Worm (Caenorhabditis elegans) whole organism, young adult: ENCODE measurements around the gene ephx-1.

Source experiments
- B0261.1 ChIP-seq: sonication (generic microtip); optimal IDR thresholded peaks from 2 replicates; lab custom pipeline; 2016; ENCODE audit warnings: mild to moderate bottlenecking, missing genetic modification characterization, moderate library complexity, missing compliant biosample characterization
- B0336.3 ChIP-seq: fragments of 200-800 bp; sonication (Bioruptor generic); IDR thresholded peaks from 2 replicates; pipeline ENCODE4 v1.3.6; 2022; ENCODE audit warnings: missing genetic modification characterization, missing compliant biosample characterization
- F52B5.7 ChIP-seq: sonication (generic microtip); optimal IDR thresholded peaks from 2 replicates; lab custom pipeline; 2016; ENCODE audit warnings: mild to moderate bottlenecking, missing genetic modification characterization, missing compliant biosample characterization
- F55B11.4 ChIP-seq: sonication (generic microtip); optimal IDR thresholded peaks from 2 replicates; lab custom pipeline; 2016; ENCODE audit warnings: missing compliant biosample characterization, missing genetic modification characterization, borderline replicate concordance; ENCODE audit not compliant: insufficient read depth
- F57A8.1 ChIP-seq: fragments of 200-800 bp; sonication (Bioruptor generic); optimal IDR thresholded peaks from 2 replicates; lab custom pipeline; 2018; ENCODE audit warnings: mild to moderate bottlenecking, missing genetic modification characterization, moderate library complexity, missing compliant biosample characterization
- K12H6.12 ChIP-seq: fragments of 200-800 bp; sonication (Bioruptor generic); optimal IDR thresholded peaks from 2 replicates; lab custom pipeline; 2018; ENCODE audit warnings: mild to moderate bottlenecking, missing genetic modification characterization, missing compliant biosample characterization
- T26A5.8 ChIP-seq: sonication (generic microtip); optimal IDR thresholded peaks from 2 replicates; lab custom pipeline; 2016; ENCODE audit warnings: missing genetic modification characterization, missing compliant biosample characterization
- Y53G8AR.9 ChIP-seq: fragments of 200-800 bp; sonication (Bioruptor generic); conservative IDR thresholded peaks from 2 replicates; pipeline ENCODE4 v1.3.6; 2022; ENCODE audit warnings: missing genetic modification reagents, missing genetic modification characterization, missing compliant biosample characterization
- Y79H2A.3 ChIP-seq: fragments of 200-800 bp; sonication (Bioruptor generic); conservative IDR thresholded peaks from 2 replicates; pipeline ENCODE4 v1.3.6; 2022; ENCODE audit warnings: missing genetic modification reagents, missing genetic modification characterization, missing compliant biosample characterization
- ZK185.1 ChIP-seq: sonication (generic microtip); optimal IDR thresholded peaks from 2 replicates; lab custom pipeline; 2016; ENCODE audit warnings: mild to moderate bottlenecking, missing genetic modification characterization, missing compliant biosample characterization; ENCODE audit not compliant: poor library complexity, severe bottlenecking
- akir-1 ChIP-seq: fragments of 200-800 bp; sonication (Bioruptor generic); optimal IDR thresholded peaks from 2 replicates; lab custom pipeline; 2018; ENCODE audit warnings: mild to moderate bottlenecking, missing genetic modification characterization, moderate library complexity, missing compliant biosample characterization
- ama-1 ChIP-seq, 3 experiments: fragments of 150-350 bp in 1 of 3; sonication (generic microtip) in 2 of 3; optimal IDR thresholded peaks; 2 replicates each; lab custom pipeline; 2014 to 2018; ENCODE audit warnings: missing biosample characterization in 2 of 3, missing genetic modification characterization in 2 of 3, missing genetic modification reagents in 2 of 3
- aptf-2 ChIP-seq: fragments of 200-800 bp; sonication (Bioruptor generic); conservative IDR thresholded peaks from 2 replicates; pipeline ENCODE4 v1.3.6; 2022; ENCODE audit warnings: missing genetic modification reagents, missing genetic modification characterization, missing compliant biosample characterization
- aptf-3 ChIP-seq: fragments of 200-800 bp; sonication (Bioruptor generic); IDR thresholded peaks from 2 replicates; pipeline ENCODE4 v1.3.6; 2022; ENCODE audit warnings: missing genetic modification characterization, missing compliant biosample characterization
- athp-1 ChIP-seq: sonication (generic microtip); optimal IDR thresholded peaks from 2 replicates; lab custom pipeline; 2017; ENCODE audit warnings: mild to moderate bottlenecking, missing genetic modification characterization, missing compliant biosample characterization
- attf-5 ChIP-seq: fragments of 200-800 bp; sonication (Bioruptor generic); optimal IDR thresholded peaks from 2 replicates; lab custom pipeline; 2018; ENCODE audit warnings: mild to moderate bottlenecking, missing genetic modification characterization, missing compliant biosample characterization
- attf-6 ChIP-seq: fragments of 200-800 bp; sonication (Bioruptor generic); IDR thresholded peaks from 2 replicates; pipeline ENCODE4 v1.3.6; 2022; ENCODE audit warnings: missing genetic modification reagents, missing genetic modification characterization, missing compliant biosample characterization
- ceh-27 ChIP-seq: fragments of 200-800 bp; sonication (Bioruptor generic); optimal IDR thresholded peaks from 2 replicates; lab custom pipeline; 2018; ENCODE audit warnings: mild to moderate bottlenecking, missing genetic modification characterization, moderate library complexity, missing compliant biosample characterization
- ceh-40 ChIP-seq: fragments of 200-800 bp; sonication (Bioruptor generic); IDR thresholded peaks from 2 replicates; pipeline ENCODE4 v1.3.6; 2022; ENCODE audit warnings: missing genetic modification characterization, missing compliant biosample characterization
- ceh-91 ChIP-seq: fragments of 200-800 bp; sonication (Bioruptor generic); IDR thresholded peaks from 2 replicates; pipeline ENCODE4 v1.3.6; 2022; ENCODE audit warnings: missing genetic modification reagents, missing genetic modification characterization, missing compliant biosample characterization
- chd-7 ChIP-seq: sonication (generic microtip); optimal IDR thresholded peaks from 2 replicates; lab custom pipeline; 2016; ENCODE audit warnings: mild to moderate bottlenecking, missing genetic modification characterization, moderate library complexity, missing compliant biosample characterization
- dox-1 ChIP-seq: fragments of 200-800 bp; sonication (Bioruptor generic); IDR thresholded peaks from 2 replicates; pipeline ENCODE4 v1.3.6; 2022; ENCODE audit warnings: missing genetic modification reagents, missing genetic modification characterization, missing compliant biosample characterization
- dpff-1 ChIP-seq: sonication (generic microtip); optimal IDR thresholded peaks from 2 replicates; lab custom pipeline; 2017; ENCODE audit warnings: mild to moderate bottlenecking, missing genetic modification characterization, missing compliant biosample characterization
- dpl-1 ChIP-seq: fragments of 150-350 bp; optimal IDR thresholded peaks from 2 replicates; lab custom pipeline; 2014; ENCODE audit warnings: missing biosample characterization, missing genetic modification reagents, missing genetic modification characterization
- egl-18 ChIP-seq: fragments of 200-800 bp; sonication (Bioruptor generic); IDR thresholded peaks from 2 replicates; pipeline ENCODE4 v1.3.6; 2022; ENCODE audit warnings: missing genetic modification reagents, missing genetic modification characterization, missing compliant biosample characterization
- him-1 ChIP-seq: sonication (generic microtip); optimal IDR thresholded peaks from 2 replicates; lab custom pipeline; 2016; ENCODE audit warnings: missing genotype, missing genetic modification reagents, missing genetic modification characterization, missing compliant biosample characterization
- hlh-12 ChIP-seq: sonication (generic microtip); optimal IDR thresholded peaks from 2 replicates; lab custom pipeline; 2016; ENCODE audit warnings: missing genetic modification characterization, missing compliant biosample characterization
- lag-1 ChIP-seq: fragments of 200-800 bp; sonication (Bioruptor generic); IDR thresholded peaks from 2 replicates; pipeline ENCODE4 v1.3.6; 2022; ENCODE audit warnings: missing genetic modification reagents, missing genetic modification characterization, missing compliant biosample characterization
- let-607 ChIP-seq, 2 experiments: fragments of 200-800 bp in 1 of 2; sonication (Bioruptor generic) in 1 of 2; sonication (generic microtip) in 1 of 2; optimal IDR thresholded peaks; 2 replicates each; lab custom pipeline; 2016 to 2018; ENCODE audit warnings: mild to moderate bottlenecking in 2 of 2, missing compliant biosample characterization in 2 of 2, missing genetic modification characterization in 2 of 2, moderate library complexity in 2 of 2, missing genotype in 1 of 2
- lir-1 ChIP-seq: fragments of 200-800 bp; sonication (Bioruptor generic); conservative IDR thresholded peaks from 2 replicates; pipeline ENCODE4 v1.3.6; 2022; ENCODE audit warnings: missing genetic modification reagents, missing genetic modification characterization, missing compliant biosample characterization
- lsy-27 ChIP-seq: sonication (generic microtip); optimal IDR thresholded peaks from 2 replicates; lab custom pipeline; 2017; ENCODE audit warnings: missing genetic modification characterization, mild to moderate bottlenecking, missing compliant biosample characterization, antibody characterized with exemption, missing genotype, borderline replicate concordance; ENCODE audit not compliant: insufficient read depth
- madf-10 ChIP-seq: sonication (generic microtip); optimal IDR thresholded peaks from 2 replicates; lab custom pipeline; 2016; ENCODE audit warnings: mild to moderate bottlenecking, missing genetic modification characterization, missing compliant biosample characterization
- madf-8 ChIP-seq: fragments of 200-800 bp; sonication (Bioruptor generic); conservative IDR thresholded peaks from 2 replicates; pipeline ENCODE4 v1.3.6; 2022; ENCODE audit warnings: missing genetic modification reagents, missing genetic modification characterization, missing compliant biosample characterization
- nfya-2 ChIP-seq: fragments of 200-800 bp; sonication (Bioruptor generic); IDR thresholded peaks from 2 replicates; pipeline ENCODE4 v1.3.6; 2022; ENCODE audit warnings: missing genetic modification reagents, missing genetic modification characterization, missing compliant biosample characterization
- nfyb-1 ChIP-seq: fragments of 200-800 bp; sonication (Bioruptor generic); IDR thresholded peaks from 2 replicates; pipeline ENCODE4 v1.3.6; 2022; ENCODE audit warnings: missing genetic modification reagents, missing genetic modification characterization, missing compliant biosample characterization
- nhr-179 ChIP-seq: sonication (generic microtip); optimal IDR thresholded peaks from 2 replicates; lab custom pipeline; 2016; ENCODE audit warnings: mild to moderate bottlenecking, missing genetic modification characterization, missing compliant biosample characterization
- rec-8 ChIP-seq, 2 experiments: sonication (generic microtip); optimal IDR thresholded peaks; 2 replicates each; lab custom pipeline; 2016; ENCODE audit warnings: mild to moderate bottlenecking in 2 of 2, missing genetic modification characterization in 2 of 2, missing genetic modification reagents in 2 of 2, missing genotype in 2 of 2, missing biosample characterization in 1 of 2, missing compliant biosample characterization in 1 of 2, moderate library complexity in 1 of 2
- snpc-3.4 ChIP-seq: sonication (generic microtip); optimal IDR thresholded peaks from 2 replicates; lab custom pipeline; 2017; ENCODE audit warnings: missing genetic modification characterization, mild to moderate bottlenecking, missing compliant biosample characterization, antibody characterized with exemption, moderate library complexity, missing genotype, missing genetic modification reagents
- snpc-4 ChIP-seq, 5 experiments: fragments of 150-350 bp in 1 of 5; sonication (generic microtip) in 4 of 5; optimal IDR thresholded peaks; 2 replicates each; lab custom pipeline; 2014 to 2018; ENCODE audit warnings: missing genetic modification characterization in 5 of 5, missing biosample characterization in 3 of 5, antibody characterized with exemption in 2 of 5, mild to moderate bottlenecking in 2 of 5, missing compliant biosample characterization in 2 of 5, missing genotype in 2 of 5, moderate library complexity in 2 of 5, missing genetic modification reagents in 1 of 5
- somi-1 ChIP-seq: fragments of 200-800 bp; sonication (Bioruptor generic); optimal IDR thresholded peaks from 2 replicates; lab custom pipeline; 2018; ENCODE audit warnings: mild to moderate bottlenecking, missing genetic modification characterization, missing compliant biosample characterization
- tbp1 ChIP-seq: fragments of 200-800 bp; sonication (Bioruptor generic); optimal IDR thresholded peaks from 2 replicates; lab custom pipeline; 2018; ENCODE audit warnings: mild to moderate bottlenecking, missing genetic modification characterization, missing compliant biosample characterization
- unc-130 ChIP-seq: sonication (generic microtip); optimal IDR thresholded peaks from 2 replicates; lab custom pipeline; 2016; ENCODE audit warnings: missing genetic modification reagents, missing genetic modification characterization, missing compliant biosample characterization
- unc-62 ChIP-seq: fragments of 150-350 bp; optimal IDR thresholded peaks from 2 replicates; lab custom pipeline; 2014; ENCODE audit warnings: missing biosample characterization, missing genetic modification reagents, missing genetic modification characterization
- zfh-2 ChIP-seq: fragments of 200-800 bp; sonication (Bioruptor generic); conservative IDR thresholded peaks from 2 replicates; pipeline ENCODE4 v1.3.6; 2022; ENCODE audit warnings: missing genetic modification reagents, missing genetic modification characterization, missing compliant biosample characterization
- ztf-22 ChIP-seq: fragments of 200-800 bp; sonication (Bioruptor generic); optimal IDR thresholded peaks from 2 replicates; lab custom pipeline; 2018; ENCODE audit warnings: mild to moderate bottlenecking, missing genetic modification characterization, moderate library complexity, missing compliant biosample characterization
- ztf-25 ChIP-seq: fragments of 200-800 bp; sonication (Bioruptor generic); IDR thresholded peaks from 2 replicates; pipeline ENCODE4 v1.3.6; 2022; ENCODE audit warnings: missing genetic modification reagents, missing genetic modification characterization, missing compliant biosample characterization
- ztf-6 ChIP-seq: fragments of 200-800 bp; sonication (Bioruptor generic); IDR thresholded peaks from 2 replicates; pipeline ENCODE4 v1.3.6; 2022; ENCODE audit warnings: missing genetic modification reagents, missing genetic modification characterization, missing compliant biosample characterization

Gene ephx-1

ce11 chrII:4044349-4044748 lies 39.6 kb downstream of the ephx-1 start, which contains the start of gene rpn-11:
rpn-11 (minus strand) TSS chrII:4044546.
- TF ChIP-seq aptf-2 (GFP tag; lab: Robert Waterston, UW) (0 out of 2 replicates have a peak, but pooled peaks have one; percentile 38), B0336.3 (peak; percentile 68; the same call in 1 of the 2 replicates), lsy-27 (no peak), ztf-25 (GFP tag; lab: Robert Waterston, UW) (no peak), zfh-2 (GFP tag; lab: Robert Waterston, UW) (no peak), egl-18 (GFP tag; lab: Robert Waterston, UW) (no peak), F52B5.7 (tag; lab: Kevin White, UChicago) (no peak), F57A8.1 (no peak), attf-5 (GFP tag; lab: Kevin White, UChicago) (peak; percentile 86), B0261.1 (tag; lab: Kevin White, UChicago) (peak; percentile 5), Y53G8AR.9 (GFP tag; lab: Robert Waterston, UW) (0 out of 2 replicates have a peak, but pooled peaks have one; percentile 55), snpc-3.4 (tag; lab: Kevin White, UChicago) (peak; percentile 10), dox-1 (GFP tag; lab: Robert Waterston, UW) (peak; percentile 92), rec-8 (tag; optimal IDR thresholded peaks at IDR 0.05; lab: Kevin White, UChicago) (no peak), Y79H2A.3 (0 out of 2 replicates have a peak, but pooled peaks have one; percentile 46), aptf-3 (GFP tag; lab: Robert Waterston, UW) (no peak), let-607 (tag; optimal IDR thresholded peaks at IDR 0.05; lab: Kevin White, UChicago) (peak; percentile 60 to 91), chd-7 (tag; lab: Kevin White, UChicago) (no peak), nfyb-1 (peak; percentile 87), unc-62 (GFP tag; lab: Kevin White, UChicago) (no peak), madf-10 (tag; lab: Kevin White, UChicago) (peak; percentile 1), nfya-2 (GFP tag; lab: Robert Waterston, UW) (no peak), ztf-22 (GFP tag; lab: Kevin White, UChicago) (no peak), tbp1 (GFP tag; lab: Kevin White, UChicago) (peak; percentile 66), somi-1 (no peak), lag-1 (GFP tag; lab: Robert Waterston, UW) (no peak), T26A5.8 (tag; lab: Kevin White, UChicago) (no peak), attf-6 (GFP tag; lab: Robert Waterston, UW) (peak; percentile 49; the same call in 1 of the 2 replicates), ceh-40 (GFP tag; lab: Robert Waterston, UW) (no peak), akir-1 (GFP tag; lab: Kevin White, UChicago) (no peak), ztf-6 (GFP tag; lab: Robert Waterston, UW) (no peak), hlh-12 (no peak), ama-1 (optimal IDR thresholded peaks at IDR 0.05; lab: Kevin White, UChicago) (no peak), ama-1 (GFP tag; optimal IDR thresholded peaks at IDR 0.05; lab: Kevin White, UChicago) (no peak), K12H6.12 (tag; lab: Kevin White, UChicago) (peak; percentile 67), madf-8 (GFP tag; lab: Robert Waterston, UW) (peak; percentile 81), nhr-179 (tag; lab: Kevin White, UChicago) (no peak), ZK185.1 (tag; lab: Kevin White, UChicago) (no peak), athp-1 (tag; lab: Kevin White, UChicago) (peak; percentile 50), lir-1 (GFP tag; lab: Robert Waterston, UW) (peak; percentile 71), dpl-1 (GFP tag; lab: Kevin White, UChicago) (peak; percentile 96), F55B11.4 (tag; lab: Kevin White, UChicago) (no peak), snpc-4 (GFP tag; optimal IDR thresholded peaks at IDR 0.05; lab: Kevin White, UChicago) (peak; percentile 1), snpc-4 (tag; optimal IDR thresholded peaks at IDR 0.05; lab: Kevin White, UChicago) (peak in 3 of 4 experiments; percentile 43 to 68 (median 60)), him-1 (tag; lab: Kevin White, UChicago) (peak; percentile 29), ceh-91 (GFP tag; lab: Robert Waterston, UW) (peak; percentile 86), unc-130 (GFP tag; lab: Kevin White, UChicago) (peak; percentile 56), ceh-27 (GFP tag; lab: Kevin White, UChicago) (peak; percentile 66), dpff-1 (tag; lab: Kevin White, UChicago) (no peak)
